Worm (Caenorhabditis elegans) whole organism, late embryonic: ENCODE measurements around the gene K08D9.6.

Source experiments
- C38D4.7 ChIP-seq: fragments of 200-800 bp; sonication (Bioruptor generic); optimal IDR thresholded peaks from 2 replicates; lab custom pipeline; 2018; ENCODE audit warnings: mild to moderate bottlenecking, missing genetic modification characterization, moderate library complexity, missing compliant biosample characterization
- elt-2 ChIP-seq: sonication (generic microtip); optimal IDR thresholded peaks from 2 replicates; lab custom pipeline; 2016; ENCODE audit warnings: missing genetic modification reagents, missing genetic modification characterization, missing compliant biosample characterization
- fkh-10 ChIP-seq: fragments of 150-350 bp; optimal IDR thresholded peaks from 2 replicates; lab custom pipeline; 2014; ENCODE audit warnings: missing biosample characterization, missing genetic modification reagents, missing genetic modification characterization
- hlh-30 ChIP-seq: sonication (generic microtip); optimal IDR thresholded peaks from 2 replicates; lab custom pipeline; 2017; ENCODE audit warnings: antibody characterized with exemption, missing genetic modification characterization, missing compliant biosample characterization; ENCODE audit not compliant: insufficient read depth
- lim-6 ChIP-seq: sonication (generic microtip); optimal IDR thresholded peaks from 2 replicates; lab custom pipeline; 2016; ENCODE audit warnings: missing genetic modification characterization, missing compliant biosample characterization
- nhr-11 ChIP-seq: fragments of 150-350 bp; optimal IDR thresholded peaks from 2 replicates; lab custom pipeline; 2014; ENCODE audit warnings: missing biosample characterization, missing genetic modification characterization
- pax-1 ChIP-seq: fragments of 150-350 bp; optimal IDR thresholded peaks from 2 replicates; lab custom pipeline; 2014; ENCODE audit warnings: missing biosample characterization, missing genetic modification characterization
- pqm-1 ChIP-seq: sonication (generic microtip); optimal IDR thresholded peaks from 2 replicates; lab custom pipeline; 2016; ENCODE audit warnings: missing genetic modification characterization, missing compliant biosample characterization
- pros-1 ChIP-seq: fragments of 150-350 bp; optimal IDR thresholded peaks from 2 replicates; lab custom pipeline; 2014; ENCODE audit warnings: missing biosample characterization, missing genetic modification reagents, missing genetic modification characterization
- ttx-3 ChIP-seq: sonication (generic microtip); optimal IDR thresholded peaks from 2 replicates; lab custom pipeline; 2016; ENCODE audit warnings: missing genetic modification reagents, missing genetic modification characterization, missing compliant biosample characterization
- unc-55 ChIP-seq: sonication (generic microtip); optimal IDR thresholded peaks from 2 replicates; lab custom pipeline; 2017; ENCODE audit warnings: missing biosample characterization, missing genetic modification reagents, missing genetic modification characterization

DNA sequence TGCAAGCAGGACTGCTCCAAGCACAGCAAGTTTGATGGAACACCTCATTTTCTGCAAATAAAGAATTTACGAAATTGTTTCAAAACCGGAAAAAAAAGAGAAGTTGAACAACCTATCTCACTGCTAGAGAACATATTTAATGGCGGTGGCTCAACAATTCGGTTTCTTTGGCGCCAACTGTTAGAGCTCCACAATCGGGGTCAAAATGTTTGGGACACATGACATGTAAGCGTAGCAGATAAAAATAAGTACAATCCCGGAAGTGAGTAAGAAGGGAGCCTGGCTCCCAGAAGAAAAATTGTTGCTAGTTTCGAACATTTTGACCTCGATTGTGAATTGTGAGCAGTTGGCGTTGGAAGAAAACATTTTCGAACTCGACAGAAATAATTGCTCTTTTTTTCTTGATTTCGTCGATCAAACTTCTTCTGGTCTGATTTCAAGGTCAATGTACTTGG is 24.4 kb upstream of the K08D9.6 start, which contains the start of gene T28A11.16:
- no peak for TF ChIP-seq nhr-11 (tag; lab: Kevin White, UChicago)
- TF ChIP-seq fkh-10 (GFP tag; lab: Kevin White, UChicago), result no peak
- TF ChIP-seq lim-6 (tag; lab: Kevin White, UChicago), result no peak
- no peak for TF ChIP-seq elt-2 (tag; lab: Kevin White, UChicago)
- no peak for TF ChIP-seq ttx-3
- TF ChIP-seq hlh-30 (tag; lab: Kevin White, UChicago), result no peak
- TF ChIP-seq pax-1 (tag; lab: Kevin White, UChicago), result no peak
- no peak for TF ChIP-seq pros-1
- TF ChIP-seq unc-55, result no peak
- no peak for TF ChIP-seq pqm-1
- TF ChIP-seq C38D4.7 (GFP tag; lab: Kevin White, UChicago), result no peak
